Fruit fly (Drosophila melanogaster): ENCODE data around the gene cv-d.

dm6 chr3R:15899650-15900049 is 46.3 kb upstream of the cv-d start:
- no peak for TF ChIP-seq CG8478 (optimal IDR thresholded peaks at IDR 0.05)
- TF ChIP-seq psq (optimal IDR thresholded peaks at IDR 0.05): no peak
- TF ChIP-seq pan (optimal IDR thresholded peaks at IDR 0.05): no peak
- no peak for TF ChIP-seq usp (GFP tag; optimal IDR thresholded peaks at IDR 0.05)
- TF ChIP-seq EcR (GFP tag; optimal IDR thresholded peaks at IDR 0.05): no peak

Measured in whole organism.